Fruit fly (Drosophila melanogaster) S2 (cell line): ENCODE results near the gene CycT.

Source experiments
- CG8478 ChIP-seq: fragments of >200 bp; optimal IDR thresholded peaks from 2 replicates; lab custom pipeline; 2018
- CTCF ChIP-seq, 2 experiments: fragments of >200 bp; optimal IDR thresholded peaks; 2 replicates each; lab custom pipeline; 2018

Gene CycT

dm6 chr3L:17586370-17587048 lies 28.9 kb upstream of the CycT start:
- no peak for TF ChIP-seq CG8478 (lab: Kevin White, UChicago)
- no peak for TF ChIP-seq CTCF (optimal IDR thresholded peaks at IDR 0.05; lab: Kevin White, UChicago)

dm6 chr3L:17584718-17585117 lies 27.1 kb upstream of the CycT start:
- TF ChIP-seq CTCF (optimal IDR thresholded peaks at IDR 0.05; lab: Kevin White, UChicago) = no peak

- peak in 1 of 2 experiments; percentile 56 for TF ChIP-seq CTCF (optimal IDR thresholded peaks at IDR 0.05; lab: Kevin White, UChicago)
- no peak for TF ChIP-seq CG8478 (lab: Kevin White, UChicago)
Measured at dm6 chr3L:17579626-17580025, 22.0 kb upstream of the CycT start.

- TF ChIP-seq CG8478 (lab: Kevin White, UChicago) (no peak), CTCF (optimal IDR thresholded peaks at IDR 0.05; lab: Kevin White, UChicago) (peak; percentile 73 to 78)
Measured at dm6 chr3L:17579121-17579520, 21.5 kb upstream of the CycT start.

- no peak for TF ChIP-seq CG8478 (lab: Kevin White, UChicago)
- no peak for TF ChIP-seq CTCF (optimal IDR thresholded peaks at IDR 0.05; lab: Kevin White, UChicago)
Measured at dm6 chr3L:17578413-17578812, 20.8 kb upstream of the CycT start.

- no peak for TF ChIP-seq CTCF (optimal IDR thresholded peaks at IDR 0.05; lab: Kevin White, UChicago)
- peak; percentile 21 for TF ChIP-seq CG8478 (lab: Kevin White, UChicago)
Measured at dm6 chr3L:17577530-17578351, 20.2 kb upstream of the CycT start.

dm6 chr3L:17576886-17577271 lies 19.3 kb upstream of the CycT start:
- TF ChIP-seq CG8478 (lab: Kevin White, UChicago) (no peak), CTCF (optimal IDR thresholded peaks at IDR 0.05; lab: Kevin White, UChicago) (no peak)

dm6 chr3L:17576093-17576885 lies 18.7 kb upstream of the CycT start:
- TF ChIP-seq CTCF (optimal IDR thresholded peaks at IDR 0.05; lab: Kevin White, UChicago) = no peak
- TF ChIP-seq CG8478 (lab: Kevin White, UChicago) = no peak

- TF ChIP-seq CG8478 (lab: Kevin White, UChicago) (no peak), CTCF (optimal IDR thresholded peaks at IDR 0.05; lab: Kevin White, UChicago) (no peak)
Measured at dm6 chr3L:17573823-17574222, 16.2 kb upstream of the CycT start.

- no peak for TF ChIP-seq CG8478 (lab: Kevin White, UChicago)
Measured at dm6 chr3L:17572090-17572489, 14.5 kb upstream of the CycT start.

dm6 chr3L:17570547-17570873 lies 12.9 kb upstream of the CycT start:
- TF ChIP-seq CG8478 (lab: Kevin White, UChicago) (no peak), CTCF (optimal IDR thresholded peaks at IDR 0.05; lab: Kevin White, UChicago) (no peak)

- no peak for TF ChIP-seq CTCF (optimal IDR thresholded peaks at IDR 0.05; lab: Kevin White, UChicago)
- no peak for TF ChIP-seq CG8478 (lab: Kevin White, UChicago)
Measured at dm6 chr3L:17569737-17570546, 12.4 kb upstream of the CycT start.

- TF ChIP-seq CG8478 (lab: Kevin White, UChicago) (no peak), CTCF (optimal IDR thresholded peaks at IDR 0.05; lab: Kevin White, UChicago) (no peak)
Measured at dm6 chr3L:17568698-17569097, 11.1 kb upstream of the CycT start.
